Worm (Caenorhabditis elegans) whole organism, L1 larva: ENCODE measurements around the gene pqn-94.

Experiments
- aly-2 ChIP-seq: fragments of 150-350 bp; optimal IDR thresholded peaks from 2 replicates; lab custom pipeline; 2014; ENCODE audit warnings: missing biosample characterization, missing genetic modification characterization
- ama-1 ChIP-seq: fragments of 150-350 bp; optimal IDR thresholded peaks from 2 replicates; lab custom pipeline; 2014
- efl-1 ChIP-seq, 4 experiments: fragments of 150-350 bp; optimal IDR thresholded peaks in 3 of 4; peaks in 1 of 4; 1 replicate in 1 of 4; 2 replicates in 3 of 4; lab custom pipeline; 2014; ENCODE audit warnings: missing biosample characterization in 2 of 4, missing genetic modification characterization in 2 of 4, missing genetic modification reagents in 2 of 4
- hlh-4 ChIP-seq: sonication (generic microtip); optimal IDR thresholded peaks from 2 replicates; lab custom pipeline; 2016; ENCODE audit warnings: mild to moderate bottlenecking, missing genetic modification characterization, missing compliant biosample characterization
- jun-1 ChIP-seq: fragments of 150-350 bp; optimal IDR thresholded peaks from 2 replicates; lab custom pipeline; 2014; ENCODE audit warnings: missing biosample characterization, missing genetic modification reagents, missing genetic modification characterization
- lin-39 ChIP-seq: fragments of 150-350 bp; optimal IDR thresholded peaks from 2 replicates; lab custom pipeline; 2014; ENCODE audit warnings: missing biosample characterization, missing genetic modification reagents, missing genetic modification characterization
- nhr-11 ChIP-seq: fragments of 150-350 bp; optimal IDR thresholded peaks from 2 replicates; lab custom pipeline; 2014; ENCODE audit warnings: missing biosample characterization, missing genetic modification characterization
- nhr-76 ChIP-seq: sonication (generic microtip); optimal IDR thresholded peaks from 2 replicates; lab custom pipeline; 2017; ENCODE audit warnings: missing biosample characterization, missing genetic modification characterization
- nhr-85 ChIP-seq: sonication (generic microtip); peaks from one replicate; lab custom pipeline; 2016; ENCODE audit warnings: missing genetic modification characterization, inconsistent platforms, missing compliant biosample characterization
- pqm-1 ChIP-seq: sonication (generic microtip); optimal IDR thresholded peaks from 3 replicates; lab custom pipeline; 2017; ENCODE audit warnings: missing biosample characterization, missing genetic modification characterization
- unc-62 ChIP-seq: fragments of 150-350 bp; optimal IDR thresholded peaks from 2 replicates; lab custom pipeline; 2014; ENCODE audit warnings: missing biosample characterization, missing genetic modification reagents, missing genetic modification characterization

DNA sequence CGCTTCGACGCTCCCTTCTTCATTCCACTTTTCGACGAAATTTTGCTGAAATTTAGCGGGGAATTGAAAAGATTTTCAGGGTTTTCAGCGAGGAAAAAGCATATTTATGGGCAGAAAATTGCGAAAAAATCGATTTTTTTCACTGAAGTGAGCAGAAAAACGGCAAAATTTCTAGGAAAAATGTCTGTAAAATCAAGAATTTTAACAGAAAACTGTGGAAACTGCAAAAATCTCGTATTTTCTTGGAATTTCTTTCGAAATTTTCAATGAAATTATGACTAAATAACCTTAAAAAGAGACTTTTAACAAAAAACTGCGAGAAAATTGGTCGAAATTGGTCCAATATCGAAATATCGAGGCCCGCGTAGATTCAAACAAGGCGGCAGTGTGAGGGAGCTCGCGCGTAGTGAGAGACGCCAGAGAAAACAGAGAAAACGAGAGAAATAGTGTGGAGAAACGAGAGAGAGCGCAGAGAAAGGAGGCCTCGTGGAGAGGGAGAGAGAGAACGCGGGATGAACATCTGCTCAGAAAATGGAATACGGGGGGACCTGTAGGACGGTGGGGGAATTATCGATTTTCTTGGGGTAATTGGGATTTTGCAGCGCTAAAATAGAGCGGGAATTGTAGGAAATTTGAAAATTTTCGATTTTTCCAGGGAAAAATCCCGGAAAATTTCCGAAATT is 30.1 kb downstream of the pqn-94 start, which contains the start of gene swsn-1:
- TF ChIP-seq pqm-1 (no peak), lin-39 (tag; lab: Kevin White, UChicago) (no peak), ama-1 (lab: Kevin White, UChicago) (no peak), nhr-76 (tag; lab: Kevin White, UChicago) (no peak), jun-1 (tag; lab: Kevin White, UChicago) (peak; percentile 35), efl-1 (optimal IDR thresholded peaks at IDR 0.05; lab: Kevin White, UChicago) (peak; percentile 71 to 83), efl-1 (GFP tag; optimal IDR thresholded peaks at IDR 0.05 in 1 of 2; lab: Kevin White, UChicago) (peak; percentile 43 to 94), aly-2 (no peak), hlh-4 (tag; lab: Kevin White, UChicago) (no peak), unc-62 (GFP tag; lab: Kevin White, UChicago) (no peak), nhr-11 (tag; lab: Kevin White, UChicago) (no peak), nhr-85 (tag; lab: Kevin White, UChicago) (no peak)
